Worm (Caenorhabditis elegans) whole organism, L2 larva: Measurements from ENCODE around the gene M6.11.

ENCODE experiments used
- C34F6.9 ChIP-seq: fragments of 150-350 bp; optimal IDR thresholded peaks from 2 replicates; lab custom pipeline; 2014; ENCODE audit warnings: missing biosample characterization, missing genetic modification characterization
- ZK546.5 ChIP-seq: sonication (generic microtip); optimal IDR thresholded peaks from 2 replicates; lab custom pipeline; 2017; ENCODE audit warnings: missing biosample characterization, missing genetic modification characterization
- aly-2 ChIP-seq: fragments of 150-350 bp; optimal IDR thresholded peaks from 2 replicates; lab custom pipeline; 2014; ENCODE audit warnings: missing biosample characterization, missing genetic modification characterization
- ama-1 ChIP-seq: fragments of 150-350 bp; optimal IDR thresholded peaks from 2 replicates; lab custom pipeline; 2018; ENCODE audit warnings: inconsistent platforms
- blmp-1 ChIP-seq: sonication (generic microtip); optimal IDR thresholded peaks from 2 replicates; lab custom pipeline; 2017; ENCODE audit warnings: missing genetic modification characterization, mild to moderate bottlenecking, missing compliant biosample characterization, antibody characterized with exemption, moderate library complexity; ENCODE audit not compliant: insufficient read depth
- fos-1 ChIP-seq: fragments of 150-350 bp; optimal IDR thresholded peaks from 2 replicates; lab custom pipeline; 2014; ENCODE audit warnings: missing biosample characterization, missing genetic modification characterization
- gmeb-1 ChIP-seq: fragments of 150-350 bp; optimal IDR thresholded peaks from 2 replicates; lab custom pipeline; 2014; ENCODE audit warnings: missing biosample characterization, missing genetic modification characterization
- lsy-2 ChIP-seq, 2 experiments: fragments of 150-350 bp in 1 of 2; sonication (generic microtip) in 1 of 2; optimal IDR thresholded peaks; 2 replicates each; lab custom pipeline; 2014 to 2017; ENCODE audit warnings: missing biosample characterization in 2 of 2, missing genetic modification characterization in 2 of 2
- nhr-11 ChIP-seq: fragments of 150-350 bp; optimal IDR thresholded peaks from 2 replicates; lab custom pipeline; 2014; ENCODE audit warnings: missing biosample characterization, missing genetic modification characterization
- nhr-237 ChIP-seq: fragments of 150-350 bp; optimal IDR thresholded peaks from 2 replicates; lab custom pipeline; 2014; ENCODE audit warnings: missing biosample characterization, missing genetic modification characterization
- unc-55 ChIP-seq: fragments of 150-350 bp; sonication (generic microtip); optimal IDR thresholded peaks from 3 replicates; lab custom pipeline; 2014; ENCODE audit warnings: missing biosample characterization, missing genetic modification reagents, missing genetic modification characterization
- zag-1 ChIP-seq: fragments of 150-350 bp; optimal IDR thresholded peaks from 2 replicates; lab custom pipeline; 2014; ENCODE audit warnings: missing biosample characterization, missing genetic modification characterization

DNA sequence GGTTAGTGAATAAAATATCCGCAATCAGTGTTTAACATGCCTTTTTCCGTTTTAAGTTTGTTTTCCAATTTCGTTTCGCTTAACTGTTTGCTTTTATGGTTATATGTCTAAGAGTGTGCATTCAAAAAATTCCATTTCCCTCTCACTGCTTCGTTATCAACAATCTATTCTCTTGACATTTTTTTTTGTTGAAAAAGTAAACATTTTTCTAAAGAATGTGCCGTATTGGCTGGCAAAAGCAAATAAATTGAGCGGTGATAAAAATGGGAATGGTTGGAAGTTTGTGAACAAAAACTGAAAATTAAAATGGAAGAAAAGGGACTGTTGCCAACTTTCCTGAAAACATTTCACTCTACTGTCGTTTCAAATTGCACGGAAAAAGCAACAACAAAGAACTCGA lies 10.3 kb upstream of the M6.11 start:
- no peak for TF ChIP-seq ama-1 (lab: Kevin White, UChicago)
- TF ChIP-seq aly-2 (tag; lab: Kevin White, UChicago), result no peak
- no peak for TF ChIP-seq lsy-2 (tag; optimal IDR thresholded peaks at IDR 0.05; lab: Kevin White, UChicago)
- no peak for TF ChIP-seq ZK546.5 (tag; lab: Kevin White, UChicago)
- TF ChIP-seq fos-1 (tag; lab: Kevin White, UChicago), result peak; percentile 68
- TF ChIP-seq zag-1, result no peak
- no peak for TF ChIP-seq unc-55 (GFP tag; lab: Kevin White, UChicago)
- no peak for TF ChIP-seq blmp-1
- TF ChIP-seq nhr-11, result no peak
- no peak for TF ChIP-seq C34F6.9 (tag; lab: Kevin White, UChicago)
- no peak for TF ChIP-seq nhr-237 (tag; lab: Kevin White, UChicago)
- TF ChIP-seq gmeb-1 (tag; lab: Kevin White, UChicago), result peak; percentile 19
